Worm (Caenorhabditis elegans): Measurements from ENCODE around the gene srj-54.
A peak's percentile ranks its signal among the peaks of the same experiment; 100 is the strongest.

Gene srj-54

ce11 chrV:2832666-2833065 is 27.0 kb downstream of the srj-54 start, which contains the start of gene srj-50:
srj-50 (plus strand) TSS chrV:2832966.
- no peak for TF ChIP-seq Y105C5A.15 (GFP tag; IDR thresholded peaks at IDR 0.05)
- TF ChIP-seq pqm-1 (tag; optimal IDR thresholded peaks at IDR 0.05), result no peak
- TF ChIP-seq nhr-77 (tag; optimal IDR thresholded peaks at IDR 0.05), result no peak
- TF ChIP-seq snpc-4 (tag; optimal IDR thresholded peaks at IDR 0.05), result no peak
- no peak for TF ChIP-seq nhr-111 (GFP tag; optimal IDR thresholded peaks at IDR 0.05)
- TF ChIP-seq ceh-62 (tag; optimal IDR thresholded peaks at IDR 0.05), result no peak
- TF ChIP-seq zfp-2 (tag; optimal IDR thresholded peaks at IDR 0.05), result no peak
- no peak for TF ChIP-seq ceh-82 (tag; optimal IDR thresholded peaks at IDR 0.05)
- no peak for TF ChIP-seq aly-2 (tag; optimal IDR thresholded peaks at IDR 0.05)
- no peak for TF ChIP-seq tag-97 (GFP tag; IDR thresholded peaks at IDR 0.05)
- no peak for TF ChIP-seq ztf-11 (tag; optimal IDR thresholded peaks at IDR 0.05)
- TF ChIP-seq daf-16 (GFP tag; optimal IDR thresholded peaks at IDR 0.05), result no peak
- TF ChIP-seq daf-16 (tag; optimal IDR thresholded peaks at IDR 0.05), result no peak

- TF ChIP-seq unc-62 (GFP tag; optimal IDR thresholded peaks at IDR 0.05 in 1 of 2) (peak in 1 of 2 experiments; percentile 90), unc-62 (tag; optimal IDR thresholded peaks at IDR 0.05) (no peak), Y105C5A.15 (GFP tag; IDR thresholded peaks at IDR 0.05) (no peak)
These were observed 28.8 kb downstream of the srj-54 start, which contains the start of gene srw-2 for ce11 chrV:2830817-2831216. srw-2 (plus strand) TSS chrV:2830878.

ce11 chrV:2826815-2827214 is 32.8 kb downstream of the srj-54 start, which contains the start of gene T03D3.5:
T03D3.5 (minus strand) TSS chrV:2826835.
- peak; percentile 50 for TF ChIP-seq duxl-1 (tag; optimal IDR thresholded peaks at IDR 0.05; ENCODE audit: poor library complexity)
- no peak for TF ChIP-seq Y75B8A.6 (GFP tag; IDR thresholded peaks at IDR 0.05)

- TF ChIP-seq F26F4.8 (GFP tag; conservative IDR thresholded peaks at IDR 0.05) (no peak), nhr-111 (GFP tag; optimal IDR thresholded peaks at IDR 0.05) (no peak), nhr-11 (tag; optimal IDR thresholded peaks at IDR 0.05) (no peak), skn-1 (tag; optimal IDR thresholded peaks at IDR 0.05) (no peak), daf-19 (GFP tag; conservative IDR thresholded peaks at IDR 0.05) (no peak), gei-8 (GFP tag; optimal IDR thresholded peaks at IDR 0.05) (no peak), madf-5 (GFP tag; IDR thresholded peaks at IDR 0.05) (no peak), hmg-1.1 (GFP tag; IDR thresholded peaks at IDR 0.05) (no peak), spr-1 (tag; optimal IDR thresholded peaks at IDR 0.05) (no peak), nhr-6 (tag; optimal IDR thresholded peaks at IDR 0.05) (no peak), nhr-10 (tag; optimal IDR thresholded peaks at IDR 0.05) (no peak)
These were observed 33.7 kb downstream of the srj-54 start for ce11 chrV:2825978-2826377.

- no peak for TF ChIP-seq nhr-11 (tag; optimal IDR thresholded peaks at IDR 0.05)
- TF ChIP-seq mxl-2 (GFP tag; conservative IDR thresholded peaks at IDR 0.05), result no peak
- 0 out of 2 replicates have a peak, but pooled peaks have one; percentile 32 for TF ChIP-seq snpc-1.2 (GFP tag; IDR thresholded peaks at IDR 0.05)
- TF ChIP-seq pqm-1 (tag; optimal IDR thresholded peaks at IDR 0.05), result no peak
- TF ChIP-seq vab-7 (GFP tag; IDR thresholded peaks at IDR 0.05), result no peak
- TF ChIP-seq fos-1 (tag; optimal IDR thresholded peaks at IDR 0.05), result no peak
- 0 out of 2 replicates have a peak, but pooled peaks have one; percentile 35 for TF ChIP-seq F26F4.8 (GFP tag; conservative IDR thresholded peaks at IDR 0.05)
- TF ChIP-seq aha-1 (tag), result peak; percentile 8
- peak; percentile 73 for TF ChIP-seq set-16 (GFP tag; IDR thresholded peaks at IDR 0.05)
These were observed 37.9 kb downstream of the srj-54 start, which contains the start of gene srh-36 for ce11 chrV:2821618-2822272. srh-36 (minus strand) TSS chrV:2821668.

- TF ChIP-seq R02D3.7 (tag; optimal IDR thresholded peaks at IDR 0.05), result no peak
- TF ChIP-seq hif-1 (tag; optimal IDR thresholded peaks at IDR 0.05), result no peak
- TF ChIP-seq ZK546.5 (tag; optimal IDR thresholded peaks at IDR 0.05), result no peak
- TF ChIP-seq zfp-2 (tag; optimal IDR thresholded peaks at IDR 0.05), result no peak
- no peak for TF ChIP-seq unc-39 (tag; optimal IDR thresholded peaks at IDR 0.05)
- no peak for TF ChIP-seq dpl-1 (GFP tag; optimal IDR thresholded peaks at IDR 0.05)
These were observed 41.5 kb downstream of the srj-54 start, which contains the start of gene srt-34 for ce11 chrV:2818117-2818516. srt-34 (minus strand) TSS chrV:2818217.
